Fruit fly (Drosophila melanogaster): ENCODE results near the gene CG14777.

The CG14777 gene

DNA sequence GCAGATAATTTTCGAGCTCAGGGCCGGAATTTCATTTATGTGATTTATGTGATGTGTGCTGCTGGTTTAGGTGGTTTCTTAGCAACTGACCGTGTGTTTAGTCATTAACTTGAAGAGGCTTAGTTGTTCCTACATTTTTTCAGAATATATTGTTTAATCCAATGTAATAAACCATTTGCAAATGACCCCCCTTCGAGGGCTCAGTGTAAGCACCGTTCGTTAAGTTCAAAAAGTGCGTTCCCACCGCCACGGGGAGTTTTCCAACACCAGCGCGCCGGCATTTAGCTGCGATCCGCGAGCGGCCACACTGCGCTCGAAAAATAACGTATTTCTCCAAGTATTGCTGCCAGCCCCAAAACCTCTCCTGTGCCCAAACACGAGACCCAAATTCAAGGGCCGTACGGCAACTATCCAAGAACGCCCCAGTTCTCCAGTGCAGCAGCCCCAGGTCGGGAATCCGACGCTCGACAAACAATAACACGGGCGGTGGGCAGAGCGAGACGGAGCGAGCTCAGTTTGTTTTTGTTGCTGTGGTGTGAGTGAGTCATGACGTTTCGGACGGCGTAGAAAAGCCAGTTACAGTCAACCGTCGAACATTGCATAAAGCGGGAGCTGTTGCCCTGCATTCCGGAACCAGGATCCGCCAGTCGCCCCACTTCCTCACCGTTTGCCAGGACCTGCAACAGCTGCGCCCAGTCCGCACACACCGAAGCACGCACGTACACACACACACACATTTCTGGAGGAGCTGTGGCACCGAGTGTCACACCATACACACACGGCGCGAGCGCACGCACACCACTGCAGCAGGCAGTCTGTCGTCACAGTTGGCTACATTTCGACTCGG, 12.6 kb downstream of the CG14777 start, which contains the start of gene rush (continued):
- TF ChIP-seq Dip2 (GFP tag; IDR thresholded peaks at IDR 0.05) (no peak), CG10959 (GFP tag; IDR thresholded peaks at IDR 0.05) (no peak), kni (GFP tag; optimal IDR thresholded peaks at IDR 0.05) (peak; percentile 5), CG10565 (GFP tag; optimal IDR thresholded peaks at IDR 0.05) (no peak), CG12071 (GFP tag; optimal IDR thresholded peaks at IDR 0.05) (no peak), CG31441 (GFP tag; IDR thresholded peaks at IDR 0.05) (peak; percentile 49), CG6791 (GFP tag; IDR thresholded peaks at IDR 0.05; ENCODE audit: partially characterized antibody) (no peak), Poxn (GFP tag; IDR thresholded peaks at IDR 0.05) (no peak), disco-r (GFP tag; optimal IDR thresholded peaks at IDR 0.05) (no peak), CG17912 (GFP tag; optimal IDR thresholded peaks at IDR 0.05) (no peak), bsh (GFP tag; optimal IDR thresholded peaks at IDR 0.05) (peak in 1 of 2 experiments; percentile 26), CG30403 (GFP tag; optimal IDR thresholded peaks at IDR 0.05) (peak; percentile 42), zen2 (GFP tag; IDR thresholded peaks at IDR 0.05; ENCODE audit: partially characterized antibody) (no peak), MESR4 (GFP tag; optimal IDR thresholded peaks at IDR 0.05) (peak; percentile 97), CG13624 (GFP tag; optimal IDR thresholded peaks at IDR 0.05) (peak; percentile 3), ems (GFP tag; optimal IDR thresholded peaks at IDR 0.05) (peak; percentile 13), Max (GFP tag; optimal IDR thresholded peaks at IDR 0.05) (peak; percentile 6), CG33213 (GFP tag; optimal IDR thresholded peaks at IDR 0.05) (peak; percentile 46), CG30020 (tag; optimal IDR thresholded peaks at IDR 0.05) (no peak), tgo (GFP tag; IDR thresholded peaks at IDR 0.05) (no peak), caup (GFP tag; optimal IDR thresholded peaks at IDR 0.05; ENCODE audit: severe bottlenecking) (peak; percentile 3), CG17385 (GFP tag; optimal IDR thresholded peaks at IDR 0.05) (peak; percentile 7), Hsf (GFP tag; optimal IDR thresholded peaks at IDR 0.05) (peak; percentile 24), tup (GFP tag; optimal IDR thresholded peaks at IDR 0.05) (no peak), gem (tag; optimal IDR thresholded peaks at IDR 0.05) (no peak), CG9876 (GFP tag; optimal IDR thresholded peaks at IDR 0.05) (peak; percentile 20), pb (GFP tag; optimal IDR thresholded peaks at IDR 0.05) (no peak), CG13894 (tag; optimal IDR thresholded peaks at IDR 0.05) (no peak), pfk (GFP tag; optimal IDR thresholded peaks at IDR 0.05) (no peak), sqz (GFP tag; optimal IDR thresholded peaks at IDR 0.05) (no peak), Mes4 (GFP tag; optimal IDR thresholded peaks at IDR 0.05) (no peak), CG6689 (GFP tag; IDR thresholded peaks at IDR 0.05) (0 out of 2 replicates have a peak, but pooled peaks have one; percentile 12), CG31224 (GFP tag; IDR thresholded peaks at IDR 0.05) (no peak), vnd (GFP tag; IDR thresholded peaks at IDR 0.05; ENCODE audit: partially characterized antibody) (no peak), Hr51 (GFP tag; optimal IDR thresholded peaks at IDR 0.05) (no peak), run (tag; optimal IDR thresholded peaks at IDR 0.05) (no peak), CG10321 (GFP tag; IDR thresholded peaks at IDR 0.05) (peak; percentile 24; the same call in 1 of the 2 replicates), slou (GFP tag; optimal IDR thresholded peaks at IDR 0.05) (no peak), CG10147 (GFP tag; optimal IDR thresholded peaks at IDR 0.05) (no peak), ken (GFP tag; IDR thresholded peaks at IDR 0.05) (peak; percentile 48; the same call in 1 of the 3 replicates), HLH3B (GFP tag; IDR thresholded peaks at IDR 0.05) (no peak), Sry-δ (GFP tag; optimal IDR thresholded peaks at IDR 0.05) (peak; percentile 42), wdn (GFP tag; IDR thresholded peaks at IDR 0.05) (0 out of 2 replicates have a peak, but pooled peaks have one; percentile 43), lilli (GFP tag; optimal IDR thresholded peaks at IDR 0.05) (peak; percentile 63), Med (GFP tag) (peak; percentile 92), CG11456 (GFP tag; IDR thresholded peaks at IDR 0.05) (peak; percentile 50; the same call in 1 of the 3 replicates), seq (GFP tag; IDR thresholded peaks at IDR 0.05) (no peak), CG7987 (GFP tag; optimal IDR thresholded peaks at IDR 0.05) (no peak), CG2199 (GFP tag; IDR thresholded peaks at IDR 0.05) (no peak)

Measured in whole organism, embryonic.